Fruit fly (Drosophila melanogaster) whole organism, embryonic: ENCODE results near the gene Ero1L.

Experiments
- B-H1 ChIP-seq: fragments of 200-800 bp; sonication (Bioruptor generic); IDR thresholded peaks from 3 replicates; pipeline ENCODE4 v1.3.6; 2022; ENCODE audit warnings: missing biosample characterization, missing genetic modification characterization
- CG11247 ChIP-seq: fragments of 200-800 bp; sonication (Bioruptor generic); IDR thresholded peaks from 2 replicates; pipeline ENCODE4 v1.3.6; 2022; ENCODE audit warnings: missing biosample characterization, missing genetic modification characterization
- CG11695 ChIP-seq: fragments of 200-800 bp; sonication (Bioruptor generic); IDR thresholded peaks from 3 replicates; pipeline ENCODE4 v1.3.6; 2022; ENCODE audit warnings: missing biosample characterization, missing genetic modification characterization
- CG1233 ChIP-seq: fragments of 200-800 bp; sonication (Bioruptor generic); optimal IDR thresholded peaks from 4 replicates; lab custom pipeline; 2018; ENCODE audit warnings: missing biosample characterization, mild to moderate bottlenecking, missing genetic modification characterization
- CG13775 ChIP-seq: fragments of 200-800 bp; sonication (Bioruptor generic); optimal IDR thresholded peaks from 3 replicates; lab custom pipeline; 2017; ENCODE audit warnings: missing biosample characterization, mild to moderate bottlenecking, missing genetic modification characterization
- CG14860 ChIP-seq: fragments of 200-800 bp; sonication (Bioruptor generic); IDR thresholded peaks from 3 replicates; pipeline ENCODE4 v1.3.6; 2022; ENCODE audit warnings: missing biosample characterization, missing genetic modification characterization; ENCODE audit not compliant: partially characterized antibody
- CG15011 ChIP-seq: fragments of 200-800 bp; sonication (Bioruptor generic); optimal IDR thresholded peaks from 3 replicates; lab custom pipeline; 2018; ENCODE audit warnings: missing biosample characterization, mild to moderate bottlenecking, missing genetic modification characterization
- CG15269 ChIP-seq: fragments of 200-800 bp; sonication (Bioruptor generic); optimal IDR thresholded peaks from 2 replicates; lab custom pipeline; 2018; ENCODE audit warnings: missing biosample characterization, mild to moderate bottlenecking, missing genetic modification characterization, moderate library complexity
- CG17359 ChIP-seq: fragments of 200-800 bp; sonication (Bioruptor generic); optimal IDR thresholded peaks from 3 replicates; lab custom pipeline; 2018; ENCODE audit warnings: missing biosample characterization, mild to moderate bottlenecking, missing genetic modification characterization, moderate library complexity
- CG17361 ChIP-seq: fragments of 200-800 bp; sonication (Bioruptor generic); IDR thresholded peaks from 3 replicates; pipeline ENCODE4 v1.3.6; 2022; ENCODE audit warnings: missing biosample characterization, missing genetic modification characterization
- CG2199 ChIP-seq: fragments of 200-800 bp; sonication (Bioruptor generic); IDR thresholded peaks from 3 replicates; pipeline ENCODE4 v1.3.6; 2022; ENCODE audit warnings: missing biosample characterization, missing genetic modification characterization
- CG34422 ChIP-seq: fragments of 200-800 bp; sonication (Bioruptor generic); IDR thresholded peaks from 3 replicates; pipeline ENCODE4 v1.3.6; 2022; ENCODE audit warnings: missing biosample characterization, missing genetic modification characterization
- CG4854 ChIP-seq: fragments of 200-800 bp; sonication (Bioruptor generic); optimal IDR thresholded peaks from 2 replicates; lab custom pipeline; 2016; ENCODE audit warnings: missing biosample characterization, missing genetic modification characterization, inconsistent platforms
- CG5953 ChIP-seq: fragments of 200-800 bp; sonication (Bioruptor generic); IDR thresholded peaks from 2 replicates; pipeline ENCODE4 v1.3.6; 2022; ENCODE audit warnings: missing biosample characterization, missing genetic modification characterization
- CG6254 ChIP-seq: fragments of 200-800 bp; sonication (Bioruptor generic); optimal IDR thresholded peaks from 3 replicates; lab custom pipeline; 2017; ENCODE audit warnings: mild to moderate bottlenecking, missing biosample characterization, missing genetic modification reagents, missing genetic modification characterization
- CG7372 ChIP-seq: fragments of 200-800 bp; sonication (Bioruptor generic); IDR thresholded peaks from 2 replicates; pipeline ENCODE4 v1.3.6; 2022; ENCODE audit warnings: missing biosample characterization, missing genetic modification characterization
- CG9817 ChIP-seq: fragments of 200-800 bp; sonication (Bioruptor generic); optimal IDR thresholded peaks from 2 replicates; lab custom pipeline; 2018; ENCODE audit warnings: missing biosample characterization, mild to moderate bottlenecking, missing genetic modification characterization, moderate library complexity
- GATAe ChIP-seq: fragments of 200-800 bp; sonication (Bioruptor generic); conservative IDR thresholded peaks from 2 replicates; pipeline ENCODE4 v1.3.6; 2022; ENCODE audit warnings: missing biosample characterization, missing genetic modification characterization
- HLH54F ChIP-seq: fragments of 200-800 bp; sonication (Bioruptor generic); optimal IDR thresholded peaks from 3 replicates; lab custom pipeline; 2016; ENCODE audit warnings: missing biosample characterization, missing genetic modification characterization
- Med ChIP-seq: fragments of 200-800 bp; sonication (Bioruptor generic); peaks from one replicate; lab custom pipeline; 2016; ENCODE audit warnings: missing biosample characterization, missing genetic modification characterization, mild to moderate bottlenecking, inconsistent platforms, moderate library complexity
- Ravus ChIP-seq: fragments of 200-800 bp; sonication (Bioruptor generic); IDR thresholded peaks from 2 replicates; pipeline ENCODE4 v1.3.6; 2022; ENCODE audit warnings: missing biosample characterization, missing genetic modification characterization
- Sin3A ChIP-seq: fragments of >200 bp; optimal IDR thresholded peaks from 2 replicates; lab custom pipeline; 2018
- ac ChIP-seq: fragments of 200-800 bp; sonication (Bioruptor generic); optimal IDR thresholded peaks from 3 replicates; lab custom pipeline; 2017; ENCODE audit warnings: missing biosample characterization, mild to moderate bottlenecking, missing genetic modification characterization
- az2 ChIP-seq: fragments of 200-800 bp; sonication (Bioruptor generic); optimal IDR thresholded peaks from 3 replicates; lab custom pipeline; 2016; ENCODE audit warnings: missing biosample characterization, missing genetic modification characterization
- chm ChIP-seq: fragments of 200-800 bp; sonication (Bioruptor generic); IDR thresholded peaks from 2 replicates; pipeline ENCODE4 v1.3.6; 2022; ENCODE audit warnings: missing biosample characterization, missing genetic modification characterization
- corto ChIP-seq: fragments of 200-800 bp; sonication (Bioruptor generic); optimal IDR thresholded peaks from 2 replicates; lab custom pipeline; 2016; ENCODE audit warnings: missing biosample characterization, mild to moderate bottlenecking, missing genetic modification characterization, moderate library complexity
- crc ChIP-seq: fragments of 200-800 bp; sonication (Bioruptor generic); optimal IDR thresholded peaks from 2 replicates; lab custom pipeline; 2016; ENCODE audit warnings: missing biosample characterization, missing genetic modification characterization
- dm ChIP-seq: fragments of 200-800 bp; sonication (Bioruptor generic); optimal IDR thresholded peaks from 3 replicates; lab custom pipeline; 2016; ENCODE audit warnings: missing biosample characterization, missing genetic modification characterization
- emc ChIP-seq: fragments of 200-800 bp; sonication (Bioruptor generic); optimal IDR thresholded peaks from 2 replicates; lab custom pipeline; 2016; ENCODE audit warnings: missing biosample characterization, missing genetic modification characterization
- grn ChIP-seq: fragments of 200-800 bp; sonication (Bioruptor generic); optimal IDR thresholded peaks from 3 replicates; lab custom pipeline; 2017; ENCODE audit warnings: missing biosample characterization, missing genetic modification characterization
- gt ChIP-seq: fragments of 200-800 bp; sonication (Bioruptor generic); IDR thresholded peaks from 2 replicates; pipeline ENCODE4 v1.3.6; 2022; ENCODE audit warnings: missing biosample characterization, missing genetic modification characterization
- h ChIP-seq: fragments of >200 bp; optimal IDR thresholded peaks from 2 replicates; lab custom pipeline; 2017
- hkb ChIP-seq, 2 experiments: fragments of 200-800 bp in 1 of 2; fragments of >200 bp in 1 of 2; sonication (Bioruptor generic) in 1 of 2; IDR thresholded peaks in 1 of 2; optimal IDR thresholded peaks in 1 of 2; 2 replicates each; pipeline versions ENCODE4 v1.3.6 to Lab custom; 2017 to 2022; ENCODE audit warnings: missing biosample characterization in 1 of 2, missing genetic modification characterization in 1 of 2
- ind ChIP-seq: fragments of 200-800 bp; sonication (Bioruptor generic); optimal IDR thresholded peaks from 3 replicates; lab custom pipeline; 2016; ENCODE audit warnings: missing biosample characterization, missing genetic modification characterization
- insv ChIP-seq, 2 experiments: fragments of 200-800 bp; sonication (Bioruptor generic); optimal IDR thresholded peaks; 3 replicates each; lab custom pipeline; 2016 to 2018; ENCODE audit warnings: missing biosample characterization in 2 of 2, missing genetic modification characterization in 2 of 2
- jing ChIP-seq: fragments of 200-800 bp; sonication (Bioruptor generic); optimal IDR thresholded peaks from 2 replicates; lab custom pipeline; 2018; ENCODE audit warnings: missing biosample characterization, mild to moderate bottlenecking, missing genetic modification characterization
- kah ChIP-seq: fragments of 200-800 bp; sonication (Bioruptor generic); optimal IDR thresholded peaks from 2 replicates; lab custom pipeline; 2018; ENCODE audit warnings: missing biosample characterization, mild to moderate bottlenecking, missing genetic modification characterization
- luna ChIP-seq: fragments of 200-800 bp; sonication (Bioruptor generic); optimal IDR thresholded peaks from 2 replicates; lab custom pipeline; 2016; ENCODE audit warnings: missing biosample characterization, missing genetic modification characterization
- maf-S ChIP-seq: fragments of 200-800 bp; sonication (Bioruptor generic); optimal IDR thresholded peaks from 2 replicates; lab custom pipeline; 2016; ENCODE audit warnings: missing biosample characterization, missing genetic modification characterization
- nmo ChIP-seq: fragments of 200-800 bp; sonication (Bioruptor generic); optimal IDR thresholded peaks from 2 replicates; lab custom pipeline; 2018; ENCODE audit warnings: missing biosample characterization, mild to moderate bottlenecking, missing genetic modification characterization, moderate library complexity
- pho ChIP-seq: fragments of 200-800 bp; sonication (Bioruptor generic); optimal IDR thresholded peaks from 2 replicates; lab custom pipeline; 2016; ENCODE audit warnings: missing biosample characterization, missing genetic modification characterization
- prd ChIP-seq, 3 experiments: fragments of >200 bp in 2 of 3; fragments of 200-800 bp in 1 of 3; sonication (Bioruptor generic) in 1 of 3; optimal IDR thresholded peaks in 2 of 3; IDR thresholded peaks in 1 of 3; 2 replicates in 2 of 3; 3 replicates in 1 of 3; pipeline versions ENCODE4 v1.3.6 to Lab custom; 2017 to 2022; ENCODE audit warnings: missing biosample characterization in 1 of 3, missing genetic modification characterization in 1 of 3
- ranshi ChIP-seq: fragments of 200-800 bp; sonication (Bioruptor generic); IDR thresholded peaks from 2 replicates; pipeline ENCODE4 v1.3.6; 2022; ENCODE audit warnings: missing biosample characterization, missing genetic modification characterization
- run ChIP-seq: fragments of 200-800 bp; sonication (Bioruptor generic); optimal IDR thresholded peaks from 3 replicates; lab custom pipeline; 2018; ENCODE audit warnings: missing biosample characterization, mild to moderate bottlenecking, missing genetic modification characterization
- sima ChIP-seq: fragments of 200-800 bp; sonication (Bioruptor generic); optimal IDR thresholded peaks from 2 replicates; lab custom pipeline; 2016; ENCODE audit warnings: missing biosample characterization, missing genetic modification characterization
- sug ChIP-seq: fragments of 200-800 bp; optimal IDR thresholded peaks from 2 replicates; lab custom pipeline; 2019; ENCODE audit warnings: missing biosample characterization, mild to moderate bottlenecking, missing genetic modification characterization, moderate library complexity
- tap ChIP-seq: fragments of 200-800 bp; optimal IDR thresholded peaks from 3 replicates; lab custom pipeline; 2019; ENCODE audit warnings: missing biosample characterization, mild to moderate bottlenecking, missing genetic modification characterization, moderate library complexity
- toy ChIP-seq: fragments of 200-800 bp; sonication (Bioruptor generic); IDR thresholded peaks from 2 replicates; pipeline ENCODE4 v1.3.6; 2022; ENCODE audit warnings: missing biosample characterization, missing genetic modification characterization
- usp ChIP-seq: fragments of >200 bp; optimal IDR thresholded peaks from 2 replicates; lab custom pipeline; 2017; ENCODE audit warnings: missing biosample characterization, missing genetic modification characterization
- wek ChIP-seq: fragments of 200-800 bp; sonication (Bioruptor generic); optimal IDR thresholded peaks from 3 replicates; lab custom pipeline; 2018; ENCODE audit warnings: missing biosample characterization, mild to moderate bottlenecking, missing genetic modification characterization, moderate library complexity
- yki ChIP-seq: fragments of >200 bp; optimal IDR thresholded peaks from 3 replicates; lab custom pipeline; 2018

Ero1L gene

DNA sequence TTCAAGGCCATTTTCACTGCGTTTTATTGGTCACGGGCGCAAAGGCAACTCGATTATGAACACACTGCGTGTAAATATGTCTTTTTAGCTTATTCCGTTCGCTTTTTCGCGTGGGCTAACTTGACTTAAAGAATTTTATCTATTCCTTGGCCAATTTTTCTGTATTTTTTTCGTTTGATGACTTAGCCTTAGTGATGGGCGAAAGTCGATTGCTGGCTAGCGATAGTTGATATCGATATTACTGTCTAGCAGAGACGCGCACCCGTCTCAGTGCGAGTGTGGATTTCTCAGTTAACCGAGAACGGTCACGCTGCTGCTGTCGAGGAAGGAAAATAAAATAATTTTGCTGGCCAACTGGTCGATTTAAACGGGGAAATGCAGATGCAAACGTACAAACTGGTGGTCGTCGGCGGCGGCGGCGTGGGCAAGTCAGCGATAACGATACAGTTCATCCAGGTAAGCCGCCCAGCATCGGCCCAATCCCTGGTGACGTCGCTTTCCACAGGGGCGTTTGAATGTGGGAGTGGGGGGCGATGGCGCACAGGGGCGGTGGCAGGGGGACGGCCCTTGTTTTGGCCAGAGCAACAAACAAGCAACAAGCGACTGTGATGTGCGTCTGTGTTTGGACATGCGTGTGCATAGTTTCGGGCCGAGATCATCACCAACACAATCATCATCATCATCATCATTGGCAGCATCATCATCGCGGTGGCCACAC, 31.2 kb upstream of the Ero1L start, which contains the start of the genes Rop and Ras64B (continued):
- TF ChIP-seq wek (GFP tag; lab: Kevin White, UChicago): no peak
- TF ChIP-seq emc (GFP tag; lab: Kevin White, UChicago): no peak
- TF ChIP-seq Ravus (GFP tag; lab: Robert Waterston, UW): no peak
- TF ChIP-seq CG14860 (GFP tag; lab: Robert Waterston, UW): peak; percentile 42; the same call in 1 of the 3 replicates
- TF ChIP-seq CG2199 (GFP tag; lab: Robert Waterston, UW): no peak
- TF ChIP-seq luna (GFP tag; lab: Kevin White, UChicago): peak; percentile 32
- TF ChIP-seq Med (GFP tag; lab: Kevin White, UChicago): peak; percentile 90
- TF ChIP-seq insv (GFP tag; optimal IDR thresholded peaks at IDR 0.05; lab: Kevin White, UChicago): peak in 1 of 2 experiments; percentile 33
- no peak for TF ChIP-seq CG6254
- TF ChIP-seq CG11695 (GFP tag; lab: Robert Waterston, UW): no peak
- peak; percentile 13 for TF ChIP-seq CG4854 (GFP tag; lab: Kevin White, UChicago)
- TF ChIP-seq ranshi: no peak
- peak; percentile 6 for TF ChIP-seq pho (GFP tag; lab: Kevin White, UChicago)
- TF ChIP-seq toy (GFP tag; lab: Robert Waterston, UW): no peak
- TF ChIP-seq HLH54F: peak; percentile 32
- TF ChIP-seq CG17359 (tag; lab: Kevin White, UChicago): peak; percentile 5
- TF ChIP-seq CG1233: no peak
- no peak for TF ChIP-seq CG15011 (GFP tag; lab: Kevin White, UChicago)
- peak; percentile 50 for TF ChIP-seq dm (GFP tag; lab: Kevin White, UChicago)
- no peak for TF ChIP-seq grn (GFP tag; lab: Kevin White, UChicago)
- no peak for TF ChIP-seq kah (GFP tag; lab: Kevin White, UChicago)
- TF ChIP-seq CG7372 (GFP tag; lab: Robert Waterston, UW): no peak
- peak; percentile 91 for TF ChIP-seq Sin3A (lab: Kevin White, UChicago)
- no peak for TF ChIP-seq prd (optimal IDR thresholded peaks at IDR 0.05; lab: Kevin White, UChicago)
- TF ChIP-seq prd (GFP tag; IDR thresholded peaks at IDR 0.05; lab: Robert Waterston, UW): no peak
- no peak for TF ChIP-seq ac (GFP tag; lab: Kevin White, UChicago)
- TF ChIP-seq GATAe (GFP tag; lab: Robert Waterston, UW): no peak
- no peak for TF ChIP-seq crc (GFP tag; lab: Kevin White, UChicago)
- TF ChIP-seq CG9817: peak; percentile 17
- no peak for TF ChIP-seq chm (GFP tag; lab: Robert Waterston, UW)
- TF ChIP-seq maf-S (GFP tag; lab: Kevin White, UChicago): no peak
- TF ChIP-seq CG15269: no peak
- peak; percentile 57; the same call in 2 of the 3 replicates for TF ChIP-seq CG34422 (GFP tag; lab: Robert Waterston, UW)
- TF ChIP-seq jing (GFP tag; lab: Kevin White, UChicago): no peak
- TF ChIP-seq ind (GFP tag; lab: Kevin White, UChicago): no peak
- no peak for TF ChIP-seq usp (GFP tag; lab: Kevin White, UChicago)
- TF ChIP-seq sima: no peak
- peak; percentile 75 for TF ChIP-seq nmo
- peak; percentile 13 for TF ChIP-seq run (tag; lab: Kevin White, UChicago)
- no peak for TF ChIP-seq hkb (optimal IDR thresholded peaks at IDR 0.05; lab: Kevin White, UChicago)
- TF ChIP-seq hkb (GFP tag; IDR thresholded peaks at IDR 0.05; lab: Robert Waterston, UW): no peak
- TF ChIP-seq h (lab: Kevin White, UChicago): no peak
- TF ChIP-seq CG5953 (GFP tag; lab: Robert Waterston, UW): no peak
- TF ChIP-seq CG17361 (GFP tag; lab: Robert Waterston, UW): 0 out of 3 replicates have a peak, but pooled peaks have one; percentile 35
- TF ChIP-seq yki (lab: Kevin White, UChicago): no peak
- no peak for TF ChIP-seq gt (GFP tag; lab: Robert Waterston, UW)
- TF ChIP-seq CG11247 (GFP tag; lab: Robert Waterston, UW): no peak
- peak; percentile 49 for TF ChIP-seq sug (tag; lab: Kevin White, UChicago)
- no peak for TF ChIP-seq corto (GFP tag; lab: Kevin White, UChicago)
- TF ChIP-seq az2 (GFP tag; lab: Kevin White, UChicago): no peak
- TF ChIP-seq tap (tag; lab: Kevin White, UChicago): no peak
- TF ChIP-seq CG13775 (GFP tag; lab: Kevin White, UChicago): peak; percentile 32
- no peak for TF ChIP-seq B-H1
